Worm (Caenorhabditis elegans) whole organism, L4 larva: ENCODE data around the gene F33G12.6.

ENCODE experiments used
- D1046.2 ChIP-seq: fragments of 200-800 bp; sonication (Bioruptor generic); IDR thresholded peaks from 2 replicates; pipeline ENCODE4 v1.3.6; 2022; ENCODE audit warnings: missing genetic modification characterization, missing compliant biosample characterization
- F10B5.3 ChIP-seq: sonication (generic microtip); optimal IDR thresholded peaks from 2 replicates; lab custom pipeline; 2016; ENCODE audit warnings: mild to moderate bottlenecking, missing genetic modification characterization, missing compliant biosample characterization
- F26F4.8 ChIP-seq: fragments of 200-800 bp; sonication (Bioruptor generic); conservative IDR thresholded peaks from 2 replicates; pipeline ENCODE4 v1.3.6; 2022; ENCODE audit warnings: missing genetic modification characterization, missing compliant biosample characterization
- T20F7.1 ChIP-seq: fragments of 200-800 bp; sonication (Bioruptor generic); optimal IDR thresholded peaks from 2 replicates; lab custom pipeline; 2018; ENCODE audit warnings: mild to moderate bottlenecking, missing genetic modification characterization, missing compliant biosample characterization
- Y105C5A.15 ChIP-seq: fragments of 200-800 bp; sonication (Bioruptor generic); IDR thresholded peaks from 2 replicates; pipeline ENCODE4 v1.3.6; 2022; ENCODE audit warnings: missing genetic modification characterization, missing compliant biosample characterization
- Y48G9A.11 ChIP-seq: fragments of 200-800 bp; sonication (Bioruptor generic); IDR thresholded peaks from 2 replicates; pipeline ENCODE4 v1.3.6; 2022; ENCODE audit warnings: missing genetic modification reagents, missing genetic modification characterization, missing compliant biosample characterization
- ZK546.5 ChIP-seq, 2 experiments: sonication (generic microtip); optimal IDR thresholded peaks; 2 replicates each; lab custom pipeline; 2017; ENCODE audit warnings: missing biosample characterization in 2 of 2, missing genetic modification characterization in 2 of 2
- aha-1 ChIP-seq: fragments of 150-350 bp; peaks from one replicate; lab custom pipeline; 2014; ENCODE audit warnings: missing biosample characterization, missing genetic modification characterization
- aly-2 ChIP-seq: sonication (generic microtip); optimal IDR thresholded peaks from 2 replicates; lab custom pipeline; 2018; ENCODE audit warnings: missing biosample characterization, missing genetic modification characterization
- ama-1 ChIP-seq: fragments of 150-350 bp; optimal IDR thresholded peaks from 2 replicates; lab custom pipeline; 2014; ENCODE audit warnings: inconsistent platforms, mixed read lengths
- attf-4 ChIP-seq: sonication (generic microtip); optimal IDR thresholded peaks from 3 replicates; lab custom pipeline; 2017; ENCODE audit warnings: missing biosample characterization, missing genetic modification characterization
- ceh-28 ChIP-seq: fragments of 150-350 bp; optimal IDR thresholded peaks from 2 replicates; lab custom pipeline; 2014; ENCODE audit warnings: missing biosample characterization, missing genetic modification reagents, missing genetic modification characterization
- cey-2 ChIP-seq: sonication (generic microtip); optimal IDR thresholded peaks from 3 replicates; lab custom pipeline; 2017; ENCODE audit warnings: missing genetic modification characterization, mild to moderate bottlenecking, missing compliant biosample characterization, antibody characterized with exemption, borderline replicate concordance; ENCODE audit not compliant: insufficient read depth
- ctbp-1 ChIP-seq: fragments of 200-800 bp; sonication (Bioruptor generic); IDR thresholded peaks from 2 replicates; pipeline ENCODE4 v1.3.6; 2022; ENCODE audit warnings: missing genetic modification reagents, missing genetic modification characterization, missing compliant biosample characterization
- daf-12 ChIP-seq: fragments of 150-350 bp; optimal IDR thresholded peaks from 2 replicates; lab custom pipeline; 2014; ENCODE audit warnings: missing biosample characterization, missing genetic modification reagents, missing genetic modification characterization
- daf-16 ChIP-seq, 3 experiments: sonication (generic microtip); optimal IDR thresholded peaks; 2 replicates each; lab custom pipeline; 2016 to 2017; ENCODE audit warnings: missing genetic modification characterization in 3 of 3, missing genetic modification reagents in 3 of 3, mild to moderate bottlenecking in 2 of 3, missing compliant biosample characterization in 2 of 3, missing biosample characterization in 1 of 3, moderate library complexity in 1 of 3
- daf-19 ChIP-seq: fragments of 200-800 bp; sonication (Bioruptor generic); conservative IDR thresholded peaks from 2 replicates; pipeline ENCODE4 v1.3.6; 2022; ENCODE audit warnings: missing genetic modification characterization, missing compliant biosample characterization
- dmd-6 ChIP-seq: fragments of 200-800 bp; sonication (Bioruptor generic); IDR thresholded peaks from 2 replicates; pipeline ENCODE4 v1.3.6; 2022; ENCODE audit warnings: missing genetic modification reagents, missing genetic modification characterization, missing compliant biosample characterization
- dmd-8 ChIP-seq: fragments of 200-800 bp; sonication (Bioruptor generic); IDR thresholded peaks from 2 replicates; pipeline ENCODE4 v1.3.6; 2022; ENCODE audit warnings: missing genetic modification characterization, missing compliant biosample characterization
- dmd-9 ChIP-seq: fragments of 200-800 bp; sonication (Bioruptor generic); IDR thresholded peaks from 2 replicates; pipeline ENCODE4 v1.3.6; 2022; ENCODE audit warnings: missing genetic modification reagents, missing genetic modification characterization, missing compliant biosample characterization
- duxl-1 ChIP-seq: sonication (generic microtip); optimal IDR thresholded peaks from 2 replicates; lab custom pipeline; 2016; ENCODE audit warnings: mild to moderate bottlenecking, missing genetic modification characterization, moderate library complexity, missing compliant biosample characterization; ENCODE audit not compliant: poor library complexity
- egl-27 ChIP-seq: sonication (generic microtip); optimal IDR thresholded peaks from 3 replicates; lab custom pipeline; 2017; ENCODE audit warnings: missing biosample characterization, missing genetic modification reagents, missing genetic modification characterization
- egl-43 ChIP-seq: fragments of 200-800 bp; sonication (Bioruptor generic); IDR thresholded peaks from 2 replicates; pipeline ENCODE4 v1.3.6; 2022; ENCODE audit warnings: missing genetic modification reagents, missing genetic modification characterization, missing compliant biosample characterization
- fkh-10 ChIP-seq: fragments of 150-350 bp; optimal IDR thresholded peaks from 2 replicates; lab custom pipeline; 2014; ENCODE audit warnings: missing biosample characterization, missing genetic modification reagents, missing genetic modification characterization
- gei-8 ChIP-seq: fragments of 200-800 bp; sonication (Bioruptor generic); optimal IDR thresholded peaks from 2 replicates; lab custom pipeline; 2018; ENCODE audit warnings: mild to moderate bottlenecking, missing genetic modification characterization, missing compliant biosample characterization
- lin-29 ChIP-seq: fragments of 200-800 bp; sonication (Bioruptor generic); IDR thresholded peaks from 2 replicates; pipeline ENCODE4 v1.3.6; 2022; ENCODE audit warnings: missing genetic modification reagents, missing genetic modification characterization, missing compliant biosample characterization
- lin-38 ChIP-seq: fragments of 200-800 bp; sonication (Bioruptor generic); IDR thresholded peaks from 2 replicates; pipeline ENCODE4 v1.3.6; 2022; ENCODE audit warnings: missing genetic modification reagents, missing genetic modification characterization, missing compliant biosample characterization
- lsy-2 ChIP-seq, 2 experiments: fragments of 150-350 bp in 1 of 2; sonication (generic microtip) in 1 of 2; optimal IDR thresholded peaks; 2 replicates each; lab custom pipeline; 2014 to 2017; ENCODE audit warnings: missing biosample characterization in 2 of 2, missing genetic modification characterization in 2 of 2
- madf-5 ChIP-seq, 2 experiments: fragments of 200-800 bp; sonication (Bioruptor generic); IDR thresholded peaks; 2 replicates each; pipeline ENCODE4 v1.3.6; 2022; ENCODE audit warnings: missing compliant biosample characterization in 2 of 2, missing genetic modification characterization in 2 of 2
- mdl-1 ChIP-seq, 2 experiments: fragments of 150-350 bp in 1 of 2; sonication (generic microtip) in 1 of 2; optimal IDR thresholded peaks; 2 replicates each; lab custom pipeline; 2014 to 2017; ENCODE audit warnings: missing biosample characterization in 2 of 2, missing genetic modification characterization in 2 of 2
- mes-2 ChIP-seq: sonication (generic microtip); optimal IDR thresholded peaks from 2 replicates; lab custom pipeline; 2016; ENCODE audit warnings: missing genotype, mild to moderate bottlenecking, missing genetic modification characterization, missing compliant biosample characterization; ENCODE audit not compliant: poor library complexity, severe bottlenecking
- mxl-3 ChIP-seq: fragments of 200-800 bp; sonication (Bioruptor generic); optimal IDR thresholded peaks from 2 replicates; lab custom pipeline; 2018; ENCODE audit warnings: mild to moderate bottlenecking, missing genetic modification characterization, missing compliant biosample characterization
- nhr-102 ChIP-seq: sonication (generic microtip); optimal IDR thresholded peaks from 2 replicates; lab custom pipeline; 2016; ENCODE audit warnings: mild to moderate bottlenecking, missing genetic modification characterization, moderate library complexity, missing compliant biosample characterization
- nhr-11 ChIP-seq: fragments of 150-350 bp; optimal IDR thresholded peaks from 2 replicates; lab custom pipeline; 2014; ENCODE audit warnings: missing biosample characterization, missing genetic modification characterization
- nhr-237 ChIP-seq: sonication (generic microtip); optimal IDR thresholded peaks from 2 replicates; lab custom pipeline; 2017; ENCODE audit warnings: missing biosample characterization, missing genetic modification characterization
- nhr-48 ChIP-seq: sonication (generic microtip); optimal IDR thresholded peaks from 2 replicates; lab custom pipeline; 2016; ENCODE audit warnings: mild to moderate bottlenecking, missing genetic modification characterization, missing compliant biosample characterization
- nhr-6 ChIP-seq: fragments of 150-350 bp; optimal IDR thresholded peaks from 2 replicates; lab custom pipeline; 2014; ENCODE audit warnings: missing biosample characterization, missing genetic modification characterization
- php-3 ChIP-seq: fragments of 200-800 bp; sonication (Bioruptor generic); IDR thresholded peaks from 2 replicates; pipeline ENCODE4 v1.3.6; 2022; ENCODE audit warnings: missing genetic modification reagents, missing genetic modification characterization, missing compliant biosample characterization
- pqm-1 ChIP-seq: sonication (generic microtip); optimal IDR thresholded peaks from 2 replicates; lab custom pipeline; 2017; ENCODE audit warnings: missing biosample characterization, missing genetic modification characterization
- rbr-2 ChIP-seq: sonication (generic microtip); optimal IDR thresholded peaks from 2 replicates; lab custom pipeline; 2016; ENCODE audit warnings: missing genotype, missing genetic modification characterization, missing compliant biosample characterization
- set-16 ChIP-seq: fragments of 200-800 bp; sonication (Bioruptor generic); IDR thresholded peaks from 2 replicates; pipeline ENCODE4 v1.3.6; 2022; ENCODE audit warnings: missing genetic modification reagents, missing genetic modification characterization, missing compliant biosample characterization
- snpc-1.2 ChIP-seq: fragments of 200-800 bp; sonication (Bioruptor generic); IDR thresholded peaks from 2 replicates; pipeline ENCODE4 v1.3.6; 2022; ENCODE audit warnings: missing genetic modification reagents, missing genetic modification characterization, missing compliant biosample characterization
- snpc-4 ChIP-seq: fragments of 150-350 bp; optimal IDR thresholded peaks from 2 replicates; lab custom pipeline; 2014; ENCODE audit warnings: missing biosample characterization, missing genetic modification characterization
- tra-1 ChIP-seq: fragments of 200-800 bp; sonication (Bioruptor generic); IDR thresholded peaks from 2 replicates; pipeline ENCODE4 v1.3.6; 2022; ENCODE audit warnings: missing genetic modification reagents, missing genetic modification characterization, missing compliant biosample characterization
- unc-62 ChIP-seq, 3 experiments: fragments of 150-350 bp in 1 of 3; sonication (generic microtip); optimal IDR thresholded peaks in 2 of 3; peaks in 1 of 3; 1 replicate in 1 of 3; 2 replicates in 2 of 3; lab custom pipeline; 2014 to 2017; ENCODE audit warnings: missing biosample characterization in 3 of 3, missing genetic modification characterization in 3 of 3, missing genetic modification reagents in 3 of 3, missing genotype in 1 of 3
- zag-1 ChIP-seq: fragments of 150-350 bp; optimal IDR thresholded peaks from 2 replicates; lab custom pipeline; 2014; ENCODE audit warnings: missing biosample characterization, missing genetic modification characterization
- zfp-2 ChIP-seq: sonication (generic microtip); optimal IDR thresholded peaks from 2 replicates; lab custom pipeline; 2016; ENCODE audit warnings: mild to moderate bottlenecking, missing genetic modification characterization, missing compliant biosample characterization
- zip-2 ChIP-seq: fragments of 150-350 bp; optimal IDR thresholded peaks from 2 replicates; lab custom pipeline; 2014; ENCODE audit warnings: missing biosample characterization, missing genetic modification characterization
- ztf-11 ChIP-seq: fragments of 150-350 bp; optimal IDR thresholded peaks from 2 replicates; lab custom pipeline; 2014; ENCODE audit warnings: missing biosample characterization, missing genetic modification characterization

Gene F33G12.6

ce11 chrII:5060719-5061118, 11.0 kb downstream of the F33G12.6 start, which contains the start of gene pho-12:
Gene pho-12 (minus strand): TSS chrII:5060819.
- TF ChIP-seq nhr-11, result no peak

ce11 chrII:5061794-5062368, 12.2 kb downstream of the F33G12.6 start, which contains the start of gene smc-5:
Gene smc-5 (plus strand): TSS chrII:5062125.
- TF ChIP-seq attf-4 (tag; lab: Kevin White, UChicago), result no peak
- no peak for TF ChIP-seq daf-19
- TF ChIP-seq lsy-2 (tag; optimal IDR thresholded peaks at IDR 0.05; lab: Kevin White, UChicago), result no peak
- no peak for TF ChIP-seq madf-5 (GFP tag; IDR thresholded peaks at IDR 0.05; lab: Robert Waterston, UW)
- no peak for TF ChIP-seq tra-1 (GFP tag; lab: Robert Waterston, UW)
- TF ChIP-seq rbr-2, result peak; percentile 59
- TF ChIP-seq Y48G9A.11 (GFP tag; lab: Robert Waterston, UW), result no peak
- TF ChIP-seq nhr-48 (tag; lab: Kevin White, UChicago), result no peak
- TF ChIP-seq ceh-28, result no peak
- no peak for TF ChIP-seq daf-16 (GFP tag; optimal IDR thresholded peaks at IDR 0.05; lab: Kevin White, UChicago)
- TF ChIP-seq daf-16 (tag; optimal IDR thresholded peaks at IDR 0.05; lab: Kevin White, UChicago), result peak; percentile 42
- TF ChIP-seq aha-1 (tag; lab: Kevin White, UChicago), result peak; percentile 93
- TF ChIP-seq snpc-4 (tag; lab: Kevin White, UChicago), result no peak
- no peak for TF ChIP-seq zag-1 (tag; lab: Kevin White, UChicago)
- TF ChIP-seq dmd-8, result no peak
- TF ChIP-seq Y105C5A.15 (GFP tag; lab: Robert Waterston, UW), result no peak
- TF ChIP-seq cey-2 (tag; lab: Kevin White, UChicago), result no peak
- TF ChIP-seq mdl-1 (tag; optimal IDR thresholded peaks at IDR 0.05; lab: Kevin White, UChicago), result no peak
- TF ChIP-seq dmd-6 (GFP tag; lab: Robert Waterston, UW), result no peak
- TF ChIP-seq egl-43, result no peak
- no peak for TF ChIP-seq php-3
- TF ChIP-seq F26F4.8 (GFP tag; lab: Robert Waterston, UW), result no peak
- no peak for TF ChIP-seq aly-2 (tag; lab: Kevin White, UChicago)
- no peak for TF ChIP-seq pqm-1 (tag; lab: Kevin White, UChicago)
- no peak for TF ChIP-seq egl-27 (tag; lab: Kevin White, UChicago)
- TF ChIP-seq fkh-10 (GFP tag; lab: Kevin White, UChicago), result no peak
- TF ChIP-seq lin-38, result peak; percentile 94
- no peak for TF ChIP-seq snpc-1.2 (GFP tag; lab: Robert Waterston, UW)
- TF ChIP-seq zfp-2 (tag; lab: Kevin White, UChicago), result no peak
- TF ChIP-seq F10B5.3 (tag; lab: Kevin White, UChicago), result no peak
- no peak for TF ChIP-seq ZK546.5 (tag; optimal IDR thresholded peaks at IDR 0.05; lab: Kevin White, UChicago)
- no peak for TF ChIP-seq ctbp-1 (GFP tag; lab: Robert Waterston, UW)
- no peak for TF ChIP-seq ama-1
- no peak for TF ChIP-seq zip-2 (tag; lab: Kevin White, UChicago)
- TF ChIP-seq duxl-1 (tag; lab: Kevin White, UChicago), result no peak
- no peak for TF ChIP-seq gei-8
- no peak for TF ChIP-seq D1046.2 (GFP tag; lab: Robert Waterston, UW)
- TF ChIP-seq nhr-237 (tag; lab: Kevin White, UChicago), result no peak
- peak; percentile 92 for TF ChIP-seq mes-2 (tag; lab: Kevin White, UChicago)
- TF ChIP-seq T20F7.1 (GFP tag; lab: Kevin White, UChicago), result peak; percentile 14
- no peak for TF ChIP-seq nhr-102
- TF ChIP-seq ztf-11 (tag; lab: Kevin White, UChicago), result no peak
- peak; percentile 56 for TF ChIP-seq nhr-6 (tag; lab: Kevin White, UChicago)
- TF ChIP-seq dmd-9 (GFP tag; lab: Robert Waterston, UW), result no peak
- no peak for TF ChIP-seq mxl-3 (GFP tag; lab: Kevin White, UChicago)
- TF ChIP-seq set-16 (GFP tag; lab: Robert Waterston, UW), result no peak
- peak in 1 of 2 experiments; percentile 45 for TF ChIP-seq unc-62 (GFP tag; optimal IDR thresholded peaks at IDR 0.05 in 1 of 2; lab: Kevin White, UChicago)
- TF ChIP-seq unc-62 (tag; optimal IDR thresholded peaks at IDR 0.05; lab: Kevin White, UChicago), result no peak
- no peak for TF ChIP-seq daf-12 (tag; lab: Kevin White, UChicago)
- no peak for TF ChIP-seq lin-29 (GFP tag; lab: Robert Waterston, UW)
